Worm (Caenorhabditis elegans) whole organism, L3 larva: ENCODE data around the gene C44H9.6.

ENCODE experiments used
- aly-2 ChIP-seq: fragments of 150-350 bp; optimal IDR thresholded peaks from 2 replicates; lab custom pipeline; 2014; ENCODE audit warnings: missing biosample characterization, missing genetic modification characterization
- daf-12 ChIP-seq: fragments of 150-350 bp; optimal IDR thresholded peaks from 2 replicates; lab custom pipeline; 2014; ENCODE audit warnings: missing biosample characterization, missing genetic modification reagents, missing genetic modification characterization
- elt-3 ChIP-seq, 3 experiments: fragments of 150-350 bp in 1 of 3; sonication (generic microtip) in 2 of 3; optimal IDR thresholded peaks; 2 replicates in 2 of 3; 4 replicates in 1 of 3; lab custom pipeline; 2014 to 2017; ENCODE audit warnings: missing biosample characterization in 3 of 3, missing genetic modification characterization in 3 of 3
- jun-1 ChIP-seq: fragments of 150-350 bp; optimal IDR thresholded peaks from 2 replicates; lab custom pipeline; 2014; ENCODE audit warnings: missing biosample characterization, missing genetic modification reagents, missing genetic modification characterization
- lin-39 ChIP-seq: fragments of 150-350 bp; optimal IDR thresholded peaks from 2 replicates; lab custom pipeline; 2018; ENCODE audit warnings: missing biosample characterization, missing genetic modification reagents, missing genetic modification characterization
- mdl-1 ChIP-seq: fragments of 150-350 bp; optimal IDR thresholded peaks from 2 replicates; lab custom pipeline; 2014; ENCODE audit warnings: missing biosample characterization, missing genetic modification characterization
- nhr-237 ChIP-seq: fragments of 150-350 bp; optimal IDR thresholded peaks from 2 replicates; lab custom pipeline; 2014; ENCODE audit warnings: missing biosample characterization, missing genetic modification characterization
- nhr-25 ChIP-seq: sonication (generic microtip); optimal IDR thresholded peaks from 2 replicates; lab custom pipeline; 2017; ENCODE audit warnings: missing biosample characterization, missing genetic modification characterization
- nhr-67 ChIP-seq: fragments of 150-350 bp; optimal IDR thresholded peaks from 2 replicates; lab custom pipeline; 2014; ENCODE audit warnings: missing biosample characterization, missing genetic modification characterization
- nhr-77 ChIP-seq: fragments of 150-350 bp; optimal IDR thresholded peaks from 2 replicates; lab custom pipeline; 2014; ENCODE audit warnings: missing biosample characterization, missing genetic modification characterization
- pha-4 ChIP-seq: fragments of 150-350 bp; optimal IDR thresholded peaks from 2 replicates; lab custom pipeline; 2014; ENCODE audit warnings: missing biosample characterization, missing genetic modification reagents, missing genetic modification characterization
- snpc-4 ChIP-seq: fragments of 150-350 bp; optimal IDR thresholded peaks from 2 replicates; lab custom pipeline; 2014; ENCODE audit warnings: missing biosample characterization, missing genetic modification characterization
- unc-62 ChIP-seq: fragments of 150-350 bp; sonication (generic microtip); optimal IDR thresholded peaks from 4 replicates; lab custom pipeline; 2014; ENCODE audit warnings: missing biosample characterization, missing genetic modification reagents, missing genetic modification characterization

DNA sequence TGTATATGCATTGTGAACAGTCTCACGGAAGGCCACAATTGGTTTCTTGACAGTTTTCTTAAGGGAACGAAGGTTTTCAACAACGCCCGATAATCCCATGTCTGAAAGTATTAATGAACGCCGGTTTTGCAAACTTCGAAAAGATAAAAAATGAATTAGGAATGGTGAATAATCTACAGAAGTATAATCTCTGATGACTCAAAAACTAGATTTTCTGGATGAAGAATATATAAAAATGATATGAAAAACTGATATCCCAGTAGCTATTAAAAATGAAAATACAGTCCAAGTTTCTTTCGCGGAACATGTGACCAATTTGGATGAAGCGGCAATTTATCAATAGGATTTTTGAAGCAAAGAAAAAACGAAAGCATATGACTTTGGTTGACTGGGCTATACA, 31.1 kb downstream of the C44H9.6 start, which contains the start of gene ZC443.3:
- TF ChIP-seq nhr-77 (no peak), nhr-25 (tag; lab: Kevin White, UChicago) (no peak), snpc-4 (tag; lab: Kevin White, UChicago) (no peak), mdl-1 (tag; lab: Kevin White, UChicago) (no peak), elt-3 (tag; optimal IDR thresholded peaks at IDR 0.05; lab: Kevin White, UChicago) (no peak), pha-4 (tag; lab: Kevin White, UChicago) (no peak), lin-39 (tag; lab: Kevin White, UChicago) (no peak), jun-1 (tag; lab: Kevin White, UChicago) (no peak), aly-2 (tag; lab: Kevin White, UChicago) (no peak), nhr-237 (no peak), nhr-67 (tag; lab: Kevin White, UChicago) (no peak), daf-12 (no peak), unc-62 (no peak)
